Fruit fly (Drosophila melanogaster): ENCODE data around the gene mib1.
A peak's percentile ranks its signal among the peaks of the same experiment; 100 is the strongest.

mib1 gene

dm6 chr3L:16011319-16012210 lies at the start of gene mib1:
mib1 (minus strand) TSS chr3L:16011812.
- TF ChIP-seq CG34367 (tag; optimal IDR thresholded peaks at IDR 0.05) (no peak), CG17806 (tag; optimal IDR thresholded peaks at IDR 0.05) (no peak), CG14655 (GFP tag; optimal IDR thresholded peaks at IDR 0.05) (no peak), CG13204 (GFP tag; optimal IDR thresholded peaks at IDR 0.05) (peak; percentile 93), CG12605 (GFP tag; IDR thresholded peaks at IDR 0.05) (0 out of 2 replicates have a peak, but pooled peaks have one; percentile 29), CG32121 (GFP tag; IDR thresholded peaks at IDR 0.05) (no peak; the same call in none of the 2 replicates), CG8301 (tag; optimal IDR thresholded peaks at IDR 0.05) (no peak), Pif1A (GFP tag; optimal IDR thresholded peaks at IDR 0.05) (no peak), CG8159 (tag; optimal IDR thresholded peaks at IDR 0.05) (no peak), Ets98B (GFP tag; IDR thresholded peaks at IDR 0.05) (peak; percentile 26), Snoo (tag; optimal IDR thresholded peaks at IDR 0.05) (peak; percentile 36), gl (tag; optimal IDR thresholded peaks at IDR 0.05) (no peak), Pif1B (GFP tag; optimal IDR thresholded peaks at IDR 0.05) (peak; percentile 37), CG4496 (GFP tag; IDR thresholded peaks at IDR 0.05) (peak; percentile 32; the same call in 1 of the 3 replicates), rn (GFP tag; IDR thresholded peaks at IDR 0.05) (0 out of 2 replicates have a peak, but pooled peaks have one; percentile 26), D1 (tag; optimal IDR thresholded peaks at IDR 0.05) (no peak), CG15710 (tag; optimal IDR thresholded peaks at IDR 0.05) (no peak), EcR (GFP tag; optimal IDR thresholded peaks at IDR 0.05) (peak; percentile 27), fd96Ca (GFP tag; IDR thresholded peaks at IDR 0.05) (peak; percentile 68; the same call in 1 of the 3 replicates), CG9948 (tag; optimal IDR thresholded peaks at IDR 0.05) (no peak), CG10348 (GFP tag; IDR thresholded peaks at IDR 0.05) (no peak)

dm6 chr3L:16060806-16061600 lies 49.4 kb upstream of the mib1 start:
- TF ChIP-seq CG15710 (tag; optimal IDR thresholded peaks at IDR 0.05) (no peak), CG32121 (GFP tag; IDR thresholded peaks at IDR 0.05) (peak; percentile 31; the same call in 1 of the 2 replicates), Pif1A (GFP tag; optimal IDR thresholded peaks at IDR 0.05) (no peak), CG13204 (GFP tag; optimal IDR thresholded peaks at IDR 0.05) (no peak), CG4496 (GFP tag; IDR thresholded peaks at IDR 0.05) (no peak; the same call in 2 of the 3 replicates), Pif1B (GFP tag; optimal IDR thresholded peaks at IDR 0.05) (no peak), EcR (GFP tag; optimal IDR thresholded peaks at IDR 0.05) (peak; percentile 36), D1 (tag; optimal IDR thresholded peaks at IDR 0.05) (no peak), CG9948 (tag; optimal IDR thresholded peaks at IDR 0.05) (no peak), Snoo (tag; optimal IDR thresholded peaks at IDR 0.05) (no peak), CG14655 (GFP tag; optimal IDR thresholded peaks at IDR 0.05) (peak; percentile 80), Ets98B (GFP tag; IDR thresholded peaks at IDR 0.05) (no peak; the same call in 1 of the 2 replicates), CG8301 (tag; optimal IDR thresholded peaks at IDR 0.05) (peak; percentile 61), CG34367 (tag; optimal IDR thresholded peaks at IDR 0.05) (no peak), rn (GFP tag; IDR thresholded peaks at IDR 0.05) (no peak)

- no peak for TF ChIP-seq CG15710 (tag; optimal IDR thresholded peaks at IDR 0.05)
- TF ChIP-seq CG14655 (GFP tag; optimal IDR thresholded peaks at IDR 0.05): peak; percentile 28
- peak; percentile 25 for TF ChIP-seq EcR (GFP tag; optimal IDR thresholded peaks at IDR 0.05)
- TF ChIP-seq fd96Ca (GFP tag; IDR thresholded peaks at IDR 0.05): no peak
These were observed 44.7 kb upstream of the mib1 start for dm6 chr3L:16056101-16056891.

dm6 chr3L:16054095-16054494 lies 42.5 kb upstream of the mib1 start:
- TF ChIP-seq Pif1A (GFP tag; optimal IDR thresholded peaks at IDR 0.05): peak; percentile 39
- no peak for TF ChIP-seq rn (GFP tag; IDR thresholded peaks at IDR 0.05)
- TF ChIP-seq CG4496 (GFP tag; IDR thresholded peaks at IDR 0.05): peak; percentile 47; the same call in 1 of the 3 replicates
- TF ChIP-seq CG8159 (tag; optimal IDR thresholded peaks at IDR 0.05): peak; percentile 21
- TF ChIP-seq CG34367 (tag; optimal IDR thresholded peaks at IDR 0.05): no peak
- no peak for TF ChIP-seq Snoo (tag; optimal IDR thresholded peaks at IDR 0.05)
- peak; percentile 10 for TF ChIP-seq CG15710 (tag; optimal IDR thresholded peaks at IDR 0.05)
- TF ChIP-seq CG32121 (GFP tag; IDR thresholded peaks at IDR 0.05): peak; percentile 53; the same call in 1 of the 2 replicates
- no peak for TF ChIP-seq CG13204 (GFP tag; optimal IDR thresholded peaks at IDR 0.05)
- TF ChIP-seq CG9948 (tag; optimal IDR thresholded peaks at IDR 0.05): peak; percentile 17
- TF ChIP-seq Pif1B (GFP tag; optimal IDR thresholded peaks at IDR 0.05): no peak
- peak; percentile 31 for TF ChIP-seq CG8301 (tag; optimal IDR thresholded peaks at IDR 0.05)
- no peak for TF ChIP-seq EcR (GFP tag; optimal IDR thresholded peaks at IDR 0.05)
- TF ChIP-seq gl (tag; optimal IDR thresholded peaks at IDR 0.05): no peak
- TF ChIP-seq D1 (tag; optimal IDR thresholded peaks at IDR 0.05): peak; percentile 11
- TF ChIP-seq fd96Ca (GFP tag; IDR thresholded peaks at IDR 0.05): no peak
- no peak for TF ChIP-seq CG17806 (tag; optimal IDR thresholded peaks at IDR 0.05)
- no peak for TF ChIP-seq CG10348 (GFP tag; IDR thresholded peaks at IDR 0.05)
- peak; percentile 35; the same call in 1 of the 2 replicates for TF ChIP-seq Ets98B (GFP tag; IDR thresholded peaks at IDR 0.05)
- peak; percentile 34 for TF ChIP-seq CG14655 (GFP tag; optimal IDR thresholded peaks at IDR 0.05)
- TF ChIP-seq CG12605 (GFP tag; IDR thresholded peaks at IDR 0.05): no peak

Measured in whole organism, pupa.